Fruit fly (Drosophila melanogaster): ENCODE data around the gene Myo61F.

The Myo61F gene

DNA sequence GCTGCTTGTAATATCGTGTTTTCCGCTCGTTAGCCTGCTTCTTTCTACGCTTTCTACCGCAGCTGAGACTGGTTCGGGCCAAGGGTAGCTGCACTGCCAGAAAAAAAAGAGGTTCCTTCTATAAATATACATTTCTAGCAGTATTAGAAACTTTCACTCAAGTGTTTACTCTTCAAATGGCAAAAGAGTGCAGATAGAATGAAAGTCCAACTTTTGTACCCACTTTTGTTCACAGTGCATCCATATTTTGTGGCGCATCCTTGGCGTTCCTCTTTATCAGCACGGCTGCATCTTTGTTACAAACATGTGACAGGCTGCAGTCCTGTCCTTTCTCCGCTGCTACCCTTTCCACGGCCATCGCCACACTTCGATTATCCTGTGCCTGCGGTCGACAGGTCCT, 40.1 kb downstream of the Myo61F start (continued):
- TF ChIP-seq sisA (GFP tag; IDR thresholded peaks at IDR 0.05): no peak
- TF ChIP-seq dmrt11E (tag; optimal IDR thresholded peaks at IDR 0.05): peak; percentile 36
- TF ChIP-seq Ets65A (GFP tag): peak; percentile 56
- peak; percentile 35 for TF ChIP-seq CG9727 (GFP tag; optimal IDR thresholded peaks at IDR 0.05)
- no peak for TF ChIP-seq sim (GFP tag; IDR thresholded peaks at IDR 0.05)
- TF ChIP-seq row (GFP tag; IDR thresholded peaks at IDR 0.05): peak; percentile 21; the same call in 1 of the 3 replicates
- no peak for TF ChIP-seq vnd (GFP tag; IDR thresholded peaks at IDR 0.05; ENCODE audit: partially characterized antibody)
- no peak for TF ChIP-seq Doc2 (GFP tag; IDR thresholded peaks at IDR 0.05)
- TF ChIP-seq prd (optimal IDR thresholded peaks at IDR 0.05): no peak
- peak; percentile 70 for TF ChIP-seq prd (GFP tag; IDR thresholded peaks at IDR 0.05)
- peak; percentile 11 for TF ChIP-seq CG30431 (GFP tag; optimal IDR thresholded peaks at IDR 0.05)
- peak; percentile 29 for TF ChIP-seq CG1603 (tag; optimal IDR thresholded peaks at IDR 0.05)
- TF ChIP-seq zen (tag; optimal IDR thresholded peaks at IDR 0.05): peak; percentile 51
- TF ChIP-seq Xrp1 (GFP tag; IDR thresholded peaks at IDR 0.05): peak; percentile 51
- no peak for TF ChIP-seq CG8281 (tag; optimal IDR thresholded peaks at IDR 0.05)
- TF ChIP-seq CG10979 (tag; optimal IDR thresholded peaks at IDR 0.05): peak; percentile 33
- peak; percentile 10 for TF ChIP-seq gem (tag; optimal IDR thresholded peaks at IDR 0.05)
- TF ChIP-seq CG2712 (tag; optimal IDR thresholded peaks at IDR 0.05): peak; percentile 37
- TF ChIP-seq sens-2 (GFP tag; IDR thresholded peaks at IDR 0.05): peak; percentile 25; the same call in 1 of the 2 replicates
- 0 out of 2 replicates have a peak, but pooled peaks have one; percentile 12 for TF ChIP-seq CG14667 (GFP tag; IDR thresholded peaks at IDR 0.05)
- peak; percentile 43; the same call in 1 of the 2 replicates for TF ChIP-seq ara (GFP tag; IDR thresholded peaks at IDR 0.05)
- peak; percentile 1 for TF ChIP-seq Chrac-16 (GFP tag; optimal IDR thresholded peaks at IDR 0.05)
- peak; percentile 65; the same call in 2 of the 3 replicates for TF ChIP-seq zfh1 (GFP tag; IDR thresholded peaks at IDR 0.05)
- no peak for TF ChIP-seq CG11093 (GFP tag; IDR thresholded peaks at IDR 0.05)
- TF ChIP-seq pan (optimal IDR thresholded peaks at IDR 0.05): no peak
- TF ChIP-seq pan (GFP tag; optimal IDR thresholded peaks at IDR 0.05 in 1 of 2, IDR thresholded peaks at IDR 0.05 in 1 of 2): peak in 1 of 2 experiments; percentile 14
- peak; percentile 33 for TF ChIP-seq Med (GFP tag)
- no peak for TF ChIP-seq CG10565 (GFP tag; optimal IDR thresholded peaks at IDR 0.05)
- peak; percentile 1 for TF ChIP-seq grn (GFP tag; optimal IDR thresholded peaks at IDR 0.05)
- peak; percentile 8 for TF ChIP-seq CG14710 (tag; optimal IDR thresholded peaks at IDR 0.05)
- TF ChIP-seq CG5953 (GFP tag; IDR thresholded peaks at IDR 0.05): no peak
- TF ChIP-seq fd102C (GFP tag; optimal IDR thresholded peaks at IDR 0.05): peak; percentile 29
- no peak for TF ChIP-seq CG10274 (GFP tag; optimal IDR thresholded peaks at IDR 0.05)
- TF ChIP-seq CG18262 (tag; optimal IDR thresholded peaks at IDR 0.05): peak; percentile 8
- peak; percentile 11 for TF ChIP-seq trem (tag; optimal IDR thresholded peaks at IDR 0.05)

DNA sequence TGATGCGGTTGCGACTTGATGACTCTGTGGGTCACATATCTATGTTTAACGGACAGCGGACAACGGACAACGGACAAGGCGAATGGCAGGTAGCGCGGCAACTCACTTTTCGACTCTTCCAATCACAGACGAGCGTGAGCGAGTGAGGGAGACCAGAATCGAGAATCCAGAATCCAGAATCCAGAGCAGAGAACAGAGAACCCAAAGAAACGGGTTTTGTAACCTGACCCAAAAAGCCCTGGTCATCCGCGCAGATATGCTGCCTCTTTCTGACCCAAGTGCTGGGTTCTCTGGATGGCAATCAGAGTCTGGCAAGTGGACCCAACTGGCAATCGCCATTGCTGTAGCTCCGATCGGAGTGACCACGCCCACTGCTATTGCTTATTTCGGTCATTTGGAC, 46.1 kb downstream of the Myo61F start:
- TF ChIP-seq CG1832 (GFP tag; optimal IDR thresholded peaks at IDR 0.05) (peak; percentile 46), CG11247 (GFP tag; IDR thresholded peaks at IDR 0.05) (no peak), CG18011 (GFP tag; optimal IDR thresholded peaks at IDR 0.05) (no peak), Fer3 (tag; optimal IDR thresholded peaks at IDR 0.05) (no peak), zen (tag; optimal IDR thresholded peaks at IDR 0.05) (peak; percentile 37), CG10565 (GFP tag; optimal IDR thresholded peaks at IDR 0.05) (no peak), NfI (GFP tag; optimal IDR thresholded peaks at IDR 0.05) (no peak), Nf-YA (GFP tag; IDR thresholded peaks at IDR 0.05) (peak; percentile 38; the same call in 1 of the 2 replicates), tll (GFP tag; optimal IDR thresholded peaks at IDR 0.05) (peak in 1 of 2 experiments; percentile 84), Nf-YC (tag; optimal IDR thresholded peaks at IDR 0.05) (peak; percentile 83), Nf-YB (GFP tag; optimal IDR thresholded peaks at IDR 0.05) (peak; percentile 95), Ets65A (GFP tag) (peak; percentile 56), HLH4C (GFP tag; IDR thresholded peaks at IDR 0.05; ENCODE audit: partially characterized antibody) (no peak)

Measured in whole organism, embryonic.